Worm (Caenorhabditis elegans) whole organism, L2 larva: ENCODE data around the gene sru-30.
A peak's percentile ranks its signal among the peaks of the same experiment; 100 is the strongest.

Experiments
- C34F6.9 ChIP-seq: fragments of 150-350 bp; optimal IDR thresholded peaks from 2 replicates; lab custom pipeline; 2014; ENCODE audit warnings: missing biosample characterization, missing genetic modification characterization
- R02D3.7 ChIP-seq: fragments of 150-350 bp; optimal IDR thresholded peaks from 2 replicates; lab custom pipeline; 2014; ENCODE audit warnings: missing biosample characterization, missing genetic modification characterization
- Y55F3AM.14 ChIP-seq: fragments of 200-800 bp; sonication (Bioruptor generic); optimal IDR thresholded peaks from 2 replicates; lab custom pipeline; 2018; ENCODE audit warnings: mild to moderate bottlenecking, missing genetic modification characterization, missing compliant biosample characterization
- ZK546.5 ChIP-seq: sonication (generic microtip); optimal IDR thresholded peaks from 2 replicates; lab custom pipeline; 2017; ENCODE audit warnings: missing biosample characterization, missing genetic modification characterization
- alr-1 ChIP-seq: fragments of 150-350 bp; optimal IDR thresholded peaks from 2 replicates; lab custom pipeline; 2014; ENCODE audit warnings: missing biosample characterization, missing genetic modification characterization
- aly-2 ChIP-seq: fragments of 150-350 bp; optimal IDR thresholded peaks from 2 replicates; lab custom pipeline; 2014; ENCODE audit warnings: missing biosample characterization, missing genetic modification characterization
- ama-1 ChIP-seq: fragments of 150-350 bp; optimal IDR thresholded peaks from 2 replicates; lab custom pipeline; 2018; ENCODE audit warnings: inconsistent platforms
- blmp-1 ChIP-seq: sonication (generic microtip); optimal IDR thresholded peaks from 2 replicates; lab custom pipeline; 2017; ENCODE audit warnings: missing genetic modification characterization, mild to moderate bottlenecking, missing compliant biosample characterization, antibody characterized with exemption, moderate library complexity; ENCODE audit not compliant: insufficient read depth
- ceh-82 ChIP-seq: fragments of 150-350 bp; optimal IDR thresholded peaks from 2 replicates; lab custom pipeline; 2014; ENCODE audit warnings: missing biosample characterization, missing genetic modification characterization
- dmd-4 ChIP-seq: sonication (generic microtip); optimal IDR thresholded peaks from 2 replicates; lab custom pipeline; 2017; ENCODE audit warnings: missing biosample characterization, missing genetic modification characterization
- elt-1 ChIP-seq: fragments of 150-350 bp; optimal IDR thresholded peaks from 2 replicates; lab custom pipeline; 2014; ENCODE audit warnings: missing biosample characterization, missing genetic modification characterization
- elt-3 ChIP-seq: sonication (generic microtip); optimal IDR thresholded peaks from 2 replicates; lab custom pipeline; 2017; ENCODE audit warnings: missing biosample characterization, missing genetic modification characterization
- gmeb-1 ChIP-seq: fragments of 150-350 bp; optimal IDR thresholded peaks from 2 replicates; lab custom pipeline; 2014; ENCODE audit warnings: missing biosample characterization, missing genetic modification characterization
- lin-11 ChIP-seq: fragments of 150-350 bp; sonication (generic microtip); optimal IDR thresholded peaks from 2 replicates; lab custom pipeline; 2014; ENCODE audit warnings: missing biosample characterization, missing genetic modification characterization, inconsistent platforms, mixed read lengths
- lin-13 ChIP-seq: fragments of 150-350 bp; optimal IDR thresholded peaks from 2 replicates; lab custom pipeline; 2014; ENCODE audit warnings: missing biosample characterization, missing genetic modification reagents, missing genetic modification characterization
- lin-39 ChIP-seq: fragments of 150-350 bp; optimal IDR thresholded peaks from 2 replicates; lab custom pipeline; 2014; ENCODE audit warnings: missing biosample characterization, missing genetic modification reagents, missing genetic modification characterization
- lsy-2 ChIP-seq, 2 experiments: fragments of 150-350 bp in 1 of 2; sonication (generic microtip) in 1 of 2; optimal IDR thresholded peaks; 2 replicates each; lab custom pipeline; 2014 to 2017; ENCODE audit warnings: missing biosample characterization in 2 of 2, missing genetic modification characterization in 2 of 2
- mbf-1 ChIP-seq: sonication (generic microtip); optimal IDR thresholded peaks from 2 replicates; lab custom pipeline; 2017; ENCODE audit warnings: missing biosample characterization, missing genetic modification characterization
- nhr-10 ChIP-seq: sonication (generic microtip); optimal IDR thresholded peaks from 2 replicates; lab custom pipeline; 2017; ENCODE audit warnings: missing biosample characterization, missing genetic modification characterization
- nhr-11 ChIP-seq: fragments of 150-350 bp; optimal IDR thresholded peaks from 2 replicates; lab custom pipeline; 2014; ENCODE audit warnings: missing biosample characterization, missing genetic modification characterization
- nhr-12 ChIP-seq: fragments of 150-350 bp; optimal IDR thresholded peaks from 2 replicates; lab custom pipeline; 2014; ENCODE audit warnings: missing biosample characterization, missing genetic modification characterization
- nhr-21 ChIP-seq: fragments of 150-350 bp; optimal IDR thresholded peaks from 2 replicates; lab custom pipeline; 2014; ENCODE audit warnings: missing biosample characterization, missing genetic modification characterization
- nhr-25 ChIP-seq: fragments of 150-350 bp; sonication (generic microtip); optimal IDR thresholded peaks from 3 replicates; lab custom pipeline; 2014; ENCODE audit warnings: missing biosample characterization, missing genetic modification characterization
- nhr-6 ChIP-seq: fragments of 150-350 bp; optimal IDR thresholded peaks from 2 replicates; lab custom pipeline; 2014; ENCODE audit warnings: missing biosample characterization, missing genetic modification characterization
- nhr-77 ChIP-seq: fragments of 150-350 bp; optimal IDR thresholded peaks from 2 replicates; lab custom pipeline; 2014; ENCODE audit warnings: missing biosample characterization, missing genetic modification characterization
- peb-1 ChIP-seq: fragments of 150-350 bp; optimal IDR thresholded peaks from 2 replicates; lab custom pipeline; 2014; ENCODE audit warnings: missing biosample characterization, missing genetic modification characterization
- sem-4 ChIP-seq: fragments of 150-350 bp; optimal IDR thresholded peaks from 2 replicates; lab custom pipeline; 2014; ENCODE audit warnings: missing biosample characterization, missing genetic modification reagents, missing genetic modification characterization
- sma-3 ChIP-seq: sonication (generic microtip); optimal IDR thresholded peaks from 2 replicates; lab custom pipeline; 2016; ENCODE audit warnings: missing genetic modification reagents, missing genetic modification characterization, missing compliant biosample characterization
- sma-9 ChIP-seq, 2 experiments: fragments of 150-350 bp in 1 of 2; sonication (generic microtip) in 1 of 2; optimal IDR thresholded peaks; 2 replicates each; lab custom pipeline; 2014 to 2016; ENCODE audit warnings: missing genetic modification characterization in 2 of 2, mild to moderate bottlenecking in 1 of 2, missing biosample characterization in 1 of 2, missing compliant biosample characterization in 1 of 2, missing genetic modification reagents in 1 of 2, moderate library complexity in 1 of 2
- unc-39 ChIP-seq: fragments of 150-350 bp; optimal IDR thresholded peaks from 2 replicates; lab custom pipeline; 2014; ENCODE audit warnings: missing biosample characterization, missing genetic modification characterization
- unc-55 ChIP-seq: fragments of 150-350 bp; sonication (generic microtip); optimal IDR thresholded peaks from 3 replicates; lab custom pipeline; 2014; ENCODE audit warnings: missing biosample characterization, missing genetic modification reagents, missing genetic modification characterization
- zag-1 ChIP-seq: fragments of 150-350 bp; optimal IDR thresholded peaks from 2 replicates; lab custom pipeline; 2014; ENCODE audit warnings: missing biosample characterization, missing genetic modification characterization
- ztf-1 ChIP-seq: fragments of 200-800 bp; sonication (Bioruptor generic); conservative IDR thresholded peaks from 2 replicates; pipeline ENCODE4 v1.3.6; 2022; ENCODE audit warnings: missing genetic modification characterization, missing compliant biosample characterization
- ztf-11 ChIP-seq: sonication (generic microtip); optimal IDR thresholded peaks from 2 replicates; lab custom pipeline; 2017; ENCODE audit warnings: missing biosample characterization, missing genetic modification characterization

Gene sru-30

ce11 chrV:9768828-9769778 is 44.5 kb upstream of the sru-30 start, which contains the start of gene unc-42:
Gene unc-42, minus strand, starts transcription at chrV:9769391.
- TF ChIP-seq unc-39 (tag; lab: Kevin White, UChicago), result no peak
- no peak for TF ChIP-seq nhr-21 (tag; lab: Kevin White, UChicago)
- TF ChIP-seq ama-1, result no peak
- TF ChIP-seq gmeb-1 (tag; lab: Kevin White, UChicago), result no peak
- peak; percentile 56 for TF ChIP-seq sma-9 (GFP tag; optimal IDR thresholded peaks at IDR 0.05; lab: Kevin White, UChicago)
- no peak for TF ChIP-seq sma-9 (tag; optimal IDR thresholded peaks at IDR 0.05; lab: Kevin White, UChicago)
- TF ChIP-seq Y55F3AM.14 (GFP tag; lab: Kevin White, UChicago), result no peak
- TF ChIP-seq aly-2, result no peak
- peak in 1 of 2 experiments; percentile 30 for TF ChIP-seq lsy-2 (tag; optimal IDR thresholded peaks at IDR 0.05; lab: Kevin White, UChicago)
- no peak for TF ChIP-seq C34F6.9 (tag; lab: Kevin White, UChicago)
- TF ChIP-seq ceh-82 (tag; lab: Kevin White, UChicago), result no peak
- TF ChIP-seq sem-4 (tag; lab: Kevin White, UChicago), result no peak
- no peak for TF ChIP-seq ZK546.5
- TF ChIP-seq peb-1 (tag; lab: Kevin White, UChicago), result no peak
- TF ChIP-seq zag-1 (tag; lab: Kevin White, UChicago), result peak; percentile 54
- TF ChIP-seq nhr-12 (tag; lab: Kevin White, UChicago), result no peak
- no peak for TF ChIP-seq mbf-1 (tag; lab: Kevin White, UChicago)

- TF ChIP-seq alr-1 (tag; lab: Kevin White, UChicago) (no peak), nhr-21 (tag; lab: Kevin White, UChicago) (no peak), sem-4 (tag; lab: Kevin White, UChicago) (no peak), R02D3.7 (tag; lab: Kevin White, UChicago) (no peak), lin-13 (GFP tag; lab: Kevin White, UChicago) (no peak), elt-3 (tag; lab: Kevin White, UChicago) (no peak), ama-1 (no peak), gmeb-1 (tag; lab: Kevin White, UChicago) (no peak), ztf-1 (GFP tag; lab: Robert Waterston, UW) (no peak), sma-3 (GFP tag; lab: Kevin White, UChicago) (no peak), unc-55 (GFP tag; lab: Kevin White, UChicago) (no peak), nhr-6 (tag; lab: Kevin White, UChicago) (no peak), aly-2 (no peak)
Observed at ce11 chrV:9771311-9771710, 42.3 kb upstream of the sru-30 start.

DNA sequence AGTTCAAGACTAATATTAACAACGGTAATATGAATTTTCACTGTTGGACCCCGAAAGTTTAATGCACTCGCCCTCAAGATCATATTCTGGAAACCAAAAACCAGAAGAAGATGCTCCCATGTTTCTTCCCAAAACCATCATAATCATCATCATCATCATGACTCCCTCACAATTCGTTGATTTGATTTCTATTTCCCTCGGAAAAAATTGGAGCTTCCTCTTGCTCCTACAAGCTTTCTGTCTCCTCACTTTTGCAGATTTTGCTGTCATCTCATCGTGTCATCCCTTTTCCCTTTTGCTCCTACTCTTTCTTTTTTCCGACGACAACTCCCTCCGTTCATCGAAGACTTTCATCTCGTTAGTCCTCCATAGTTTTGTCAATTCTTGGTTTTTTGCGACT is 41.7 kb upstream of the sru-30 start, which contains the start of gene F46B6.2:
Gene F46B6.2 (plus strand): TSS at position 316 of the 400 bp plus-strand sequence.
- TF ChIP-seq unc-39 (tag; lab: Kevin White, UChicago) (no peak), nhr-25 (tag; lab: Kevin White, UChicago) (no peak), gmeb-1 (tag; lab: Kevin White, UChicago) (no peak), blmp-1 (tag; lab: Kevin White, UChicago) (no peak), ZK546.5 (no peak), nhr-11 (tag; lab: Kevin White, UChicago) (no peak), lsy-2 (tag; optimal IDR thresholded peaks at IDR 0.05; lab: Kevin White, UChicago) (no peak), elt-1 (tag; lab: Kevin White, UChicago) (no peak), R02D3.7 (tag; lab: Kevin White, UChicago) (no peak), dmd-4 (tag; lab: Kevin White, UChicago) (no peak), zag-1 (tag; lab: Kevin White, UChicago) (no peak), ztf-11 (tag; lab: Kevin White, UChicago) (no peak), Y55F3AM.14 (GFP tag; lab: Kevin White, UChicago) (no peak)
- TF ChIP-seq, all 48 proteins: peak for 0

ce11 chrV:9775734-9776133 is 37.9 kb upstream of the sru-30 start, which contains the start of gene F46B6.12:
Gene F46B6.12, minus strand, starts transcription at chrV:9775834.
- no peak for TF ChIP-seq nhr-10 (tag; lab: Kevin White, UChicago)
- TF ChIP-seq lin-39 (tag; lab: Kevin White, UChicago), result no peak
- no peak for TF ChIP-seq nhr-77
- no peak for TF ChIP-seq lin-11
- TF ChIP-seq ceh-82 (tag; lab: Kevin White, UChicago), result no peak
- no peak for TF ChIP-seq unc-55 (GFP tag; lab: Kevin White, UChicago)
